Fruit fly (Drosophila melanogaster) whole organism, embryonic: ENCODE results near the gene caz.
A peak's percentile ranks its signal among the peaks of the same experiment; 100 is the strongest.

ENCODE experiments used
- ATbp ChIP-seq: fragments of 200-800 bp; sonication (Bioruptor generic); optimal IDR thresholded peaks from 2 replicates; lab custom pipeline; 2017; ENCODE audit warnings: missing biosample characterization, mild to moderate bottlenecking, missing genetic modification characterization, missing genetic modification reagents
- CG10274 ChIP-seq: fragments of 200-800 bp; sonication (Bioruptor generic); optimal IDR thresholded peaks from 3 replicates; lab custom pipeline; 2017; ENCODE audit warnings: missing biosample characterization, mild to moderate bottlenecking, missing genetic modification characterization
- CG10654 ChIP-seq: fragments of 200-800 bp; sonication (Bioruptor generic); optimal IDR thresholded peaks from 2 replicates; lab custom pipeline; 2016; ENCODE audit warnings: missing biosample characterization, missing genetic modification characterization
- CG11398 ChIP-seq: fragments of 200-800 bp; sonication (Bioruptor generic); optimal IDR thresholded peaks from 2 replicates; lab custom pipeline; 2016; ENCODE audit warnings: missing biosample characterization, missing genetic modification characterization
- CG11456 ChIP-seq: fragments of 200-800 bp; sonication (Bioruptor generic); IDR thresholded peaks from 3 replicates; pipeline ENCODE4 v1.3.6; 2022; ENCODE audit warnings: missing biosample characterization, missing genetic modification characterization
- CG11504 ChIP-seq: fragments of 200-800 bp; sonication (Bioruptor generic); optimal IDR thresholded peaks from 3 replicates; lab custom pipeline; 2019; ENCODE audit warnings: missing biosample characterization, mild to moderate bottlenecking, missing genetic modification characterization, moderate library complexity
- CG11560 ChIP-seq: fragments of 200-800 bp; sonication (Bioruptor generic); IDR thresholded peaks from 3 replicates; pipeline ENCODE4 v1.3.6; 2022; ENCODE audit warnings: missing biosample characterization, missing genetic modification characterization
- CG11695 ChIP-seq: fragments of 200-800 bp; sonication (Bioruptor generic); IDR thresholded peaks from 3 replicates; pipeline ENCODE4 v1.3.6; 2022; ENCODE audit warnings: missing biosample characterization, missing genetic modification characterization
- CG13624 ChIP-seq: fragments of 200-800 bp; sonication (Bioruptor generic); optimal IDR thresholded peaks from 2 replicates; lab custom pipeline; 2016; ENCODE audit warnings: missing biosample characterization, missing genetic modification characterization
- CG13894 ChIP-seq: fragments of 200-800 bp; sonication (Bioruptor generic); optimal IDR thresholded peaks from 3 replicates; lab custom pipeline; 2018; ENCODE audit warnings: missing biosample characterization, mild to moderate bottlenecking, missing genetic modification characterization, moderate library complexity
- CG14965 ChIP-seq: fragments of 200-800 bp; sonication (Bioruptor generic); optimal IDR thresholded peaks from 2 replicates; lab custom pipeline; 2016; ENCODE audit warnings: missing biosample characterization, missing genetic modification characterization, borderline replicate concordance
- CG17385 ChIP-seq: fragments of 200-800 bp; sonication (Bioruptor generic); optimal IDR thresholded peaks from 3 replicates; lab custom pipeline; 2018; ENCODE audit warnings: missing biosample characterization, mild to moderate bottlenecking, missing genetic modification characterization
- CG17912 ChIP-seq: fragments of 200-800 bp; sonication (Bioruptor generic); optimal IDR thresholded peaks from 2 replicates; lab custom pipeline; 2018; ENCODE audit warnings: missing biosample characterization, mild to moderate bottlenecking, missing genetic modification characterization
- CG18262 ChIP-seq: fragments of 200-800 bp; optimal IDR thresholded peaks from 3 replicates; lab custom pipeline; 2019; ENCODE audit warnings: missing biosample characterization, mild to moderate bottlenecking, missing genetic modification characterization, moderate library complexity
- CG30020 ChIP-seq: fragments of 200-800 bp; optimal IDR thresholded peaks from 2 replicates; lab custom pipeline; 2019; ENCODE audit warnings: missing biosample characterization, mild to moderate bottlenecking, missing genetic modification characterization, moderate library complexity
- CG3163 ChIP-seq: fragments of 200-800 bp; sonication (Bioruptor generic); optimal IDR thresholded peaks from 3 replicates; lab custom pipeline; 2016; ENCODE audit warnings: missing biosample characterization, missing genetic modification characterization
- CG8290 ChIP-seq, 3 experiments: fragments of 200-800 bp; sonication (Bioruptor generic); optimal IDR thresholded peaks; 2 replicates each; lab custom pipeline; 2016 to 2019; ENCODE audit warnings: missing biosample characterization in 3 of 3, missing genetic modification characterization in 3 of 3, mild to moderate bottlenecking in 2 of 3, moderate library complexity in 1 of 3
- GATAe ChIP-seq: fragments of 200-800 bp; sonication (Bioruptor generic); conservative IDR thresholded peaks from 2 replicates; pipeline ENCODE4 v1.3.6; 2022; ENCODE audit warnings: missing biosample characterization, missing genetic modification characterization
- HLHmδ ChIP-seq: fragments of 200-800 bp; sonication (Bioruptor generic); optimal IDR thresholded peaks from 2 replicates; lab custom pipeline; 2018; ENCODE audit warnings: missing biosample characterization, mild to moderate bottlenecking, missing genetic modification characterization, moderate library complexity
- Kr ChIP-seq: fragments of 200-800 bp; sonication (Bioruptor generic); optimal IDR thresholded peaks from 2 replicates; lab custom pipeline; 2017; ENCODE audit warnings: missing biosample characterization, mild to moderate bottlenecking, missing genetic modification characterization
- Med ChIP-seq: fragments of 200-800 bp; sonication (Bioruptor generic); peaks from one replicate; lab custom pipeline; 2016; ENCODE audit warnings: missing biosample characterization, missing genetic modification characterization, mild to moderate bottlenecking, inconsistent platforms, moderate library complexity
- Meics ChIP-seq: fragments of 200-800 bp; sonication (Bioruptor generic); optimal IDR thresholded peaks from 2 replicates; lab custom pipeline; 2017; ENCODE audit warnings: missing biosample characterization, mild to moderate bottlenecking, missing genetic modification characterization
- Mrtf ChIP-seq: fragments of 200-800 bp; sonication (Bioruptor generic); IDR thresholded peaks from 3 replicates; pipeline ENCODE4 v1.3.6; 2022; ENCODE audit warnings: missing biosample characterization, missing genetic modification characterization
- Pdp1 ChIP-seq, 2 experiments: fragments of 200-800 bp; sonication (Bioruptor generic); optimal IDR thresholded peaks; 3 replicates each; lab custom pipeline; 2016; ENCODE audit warnings: missing biosample characterization in 2 of 2, missing genetic modification characterization in 2 of 2, mild to moderate bottlenecking in 1 of 2, moderate library complexity in 1 of 2
- Scr ChIP-seq: fragments of 200-800 bp; sonication (Bioruptor generic); IDR thresholded peaks from 2 replicates; pipeline ENCODE4 v1.3.6; 2022; ENCODE audit warnings: missing biosample characterization, missing genetic modification characterization; ENCODE audit not compliant: partially characterized antibody
- chinmo ChIP-seq: fragments of 200-800 bp; sonication (Bioruptor generic); IDR thresholded peaks from 4 replicates; pipeline ENCODE4 v1.3.6; 2022; ENCODE audit warnings: missing biosample characterization, missing genetic modification characterization; ENCODE audit not compliant: partially characterized antibody
- cwo ChIP-seq: fragments of 200-800 bp; sonication (Bioruptor generic); optimal IDR thresholded peaks from 3 replicates; lab custom pipeline; 2017; ENCODE audit warnings: missing biosample characterization, missing genetic modification characterization, mild to moderate bottlenecking, moderate library complexity, missing genetic modification reagents
- danr ChIP-seq: fragments of 200-800 bp; sonication (Bioruptor generic); IDR thresholded peaks from 2 replicates; pipeline ENCODE4 v1.3.6; 2022; ENCODE audit warnings: missing biosample characterization, missing genetic modification characterization
- dmrt11E ChIP-seq: fragments of 200-800 bp; sonication (Bioruptor generic); optimal IDR thresholded peaks from 3 replicates; lab custom pipeline; 2018; ENCODE audit warnings: missing biosample characterization, mild to moderate bottlenecking, missing genetic modification characterization, moderate library complexity
- eve ChIP-seq, 2 experiments: fragments of >200 bp; optimal IDR thresholded peaks; 2 replicates each; lab custom pipeline; 2017; ENCODE audit warnings: missing biosample characterization in 2 of 2, missing genetic modification characterization in 2 of 2
- exex ChIP-seq: fragments of 200-800 bp; sonication (Bioruptor generic); optimal IDR thresholded peaks from 4 replicates; lab custom pipeline; 2018; ENCODE audit warnings: missing biosample characterization, mild to moderate bottlenecking, missing genetic modification characterization, moderate library complexity
- ftz-f1 ChIP-seq: fragments of 200-800 bp; sonication (Bioruptor generic); optimal IDR thresholded peaks from 2 replicates; lab custom pipeline; 2016; ENCODE audit warnings: missing biosample characterization, missing genetic modification characterization
- gem ChIP-seq: fragments of 200-800 bp; sonication (Bioruptor generic); optimal IDR thresholded peaks from 2 replicates; lab custom pipeline; 2019; ENCODE audit warnings: missing biosample characterization, mild to moderate bottlenecking, missing genetic modification characterization, moderate library complexity
- gt ChIP-seq: fragments of 200-800 bp; sonication (Bioruptor generic); IDR thresholded peaks from 2 replicates; pipeline ENCODE4 v1.3.6; 2022; ENCODE audit warnings: missing biosample characterization, missing genetic modification characterization
- inv ChIP-seq: fragments of 200-800 bp; sonication (Bioruptor generic); IDR thresholded peaks from 2 replicates; pipeline ENCODE4 v1.3.6; 2022; ENCODE audit warnings: missing biosample characterization, missing genetic modification characterization; ENCODE audit not compliant: partially characterized antibody
- kah ChIP-seq: fragments of 200-800 bp; sonication (Bioruptor generic); optimal IDR thresholded peaks from 2 replicates; lab custom pipeline; 2018; ENCODE audit warnings: missing biosample characterization, mild to moderate bottlenecking, missing genetic modification characterization
- lab ChIP-seq: fragments of 200-800 bp; sonication (Bioruptor generic); optimal IDR thresholded peaks from 3 replicates; lab custom pipeline; 2017; ENCODE audit warnings: missing biosample characterization, missing genetic modification characterization, mild to moderate bottlenecking, moderate library complexity, missing genetic modification reagents
- maf-S ChIP-seq: fragments of 200-800 bp; sonication (Bioruptor generic); optimal IDR thresholded peaks from 2 replicates; lab custom pipeline; 2016; ENCODE audit warnings: missing biosample characterization, missing genetic modification characterization
- nom ChIP-seq: fragments of 200-800 bp; sonication (Bioruptor generic); optimal IDR thresholded peaks from 2 replicates; lab custom pipeline; 2017; ENCODE audit warnings: missing biosample characterization, missing genetic modification characterization, mild to moderate bottlenecking, moderate library complexity, missing genetic modification reagents
- oc ChIP-seq: fragments of 200-800 bp; sonication (Bioruptor generic); optimal IDR thresholded peaks from 2 replicates; lab custom pipeline; 2018; ENCODE audit warnings: missing biosample characterization, mild to moderate bottlenecking, missing genetic modification characterization, moderate library complexity
- onecut ChIP-seq: fragments of 200-800 bp; sonication (Bioruptor generic); IDR thresholded peaks from 2 replicates; pipeline ENCODE4 v1.3.6; 2022; ENCODE audit warnings: missing biosample characterization, missing genetic modification characterization
- row ChIP-seq: fragments of 200-800 bp; sonication (Bioruptor generic); IDR thresholded peaks from 3 replicates; pipeline ENCODE4 v1.3.6; 2022; ENCODE audit warnings: missing biosample characterization, missing genetic modification characterization
- sd ChIP-seq: fragments of 200-800 bp; sonication (Bioruptor generic); optimal IDR thresholded peaks from 3 replicates; lab custom pipeline; 2018; ENCODE audit warnings: missing biosample characterization, mild to moderate bottlenecking, missing genetic modification characterization, moderate library complexity
- sob ChIP-seq: fragments of 200-800 bp; sonication (Bioruptor generic); IDR thresholded peaks from 2 replicates; pipeline ENCODE4 v1.3.6; 2022; ENCODE audit warnings: missing biosample characterization, missing genetic modification characterization
- stc ChIP-seq: fragments of 200-800 bp; sonication (Bioruptor generic); IDR thresholded peaks from 2 replicates; pipeline ENCODE4 v1.3.6; 2022; ENCODE audit warnings: missing biosample characterization, missing genetic modification characterization
- tup ChIP-seq: fragments of 200-800 bp; sonication (Bioruptor generic); optimal IDR thresholded peaks from 2 replicates; lab custom pipeline; 2016; ENCODE audit warnings: missing biosample characterization, mild to moderate bottlenecking, missing genetic modification characterization, moderate library complexity
- twi ChIP-seq: fragments of 200-800 bp; optimal IDR thresholded peaks from 2 replicates; lab custom pipeline; 2019; ENCODE audit warnings: missing biosample characterization, mild to moderate bottlenecking, missing genetic modification characterization, moderate library complexity
- vvl ChIP-seq: fragments of 200-800 bp; sonication (Bioruptor generic); IDR thresholded peaks from 2 replicates; pipeline ENCODE4 v1.3.6; 2022; ENCODE audit warnings: missing biosample characterization, missing genetic modification characterization

The caz gene

DNA sequence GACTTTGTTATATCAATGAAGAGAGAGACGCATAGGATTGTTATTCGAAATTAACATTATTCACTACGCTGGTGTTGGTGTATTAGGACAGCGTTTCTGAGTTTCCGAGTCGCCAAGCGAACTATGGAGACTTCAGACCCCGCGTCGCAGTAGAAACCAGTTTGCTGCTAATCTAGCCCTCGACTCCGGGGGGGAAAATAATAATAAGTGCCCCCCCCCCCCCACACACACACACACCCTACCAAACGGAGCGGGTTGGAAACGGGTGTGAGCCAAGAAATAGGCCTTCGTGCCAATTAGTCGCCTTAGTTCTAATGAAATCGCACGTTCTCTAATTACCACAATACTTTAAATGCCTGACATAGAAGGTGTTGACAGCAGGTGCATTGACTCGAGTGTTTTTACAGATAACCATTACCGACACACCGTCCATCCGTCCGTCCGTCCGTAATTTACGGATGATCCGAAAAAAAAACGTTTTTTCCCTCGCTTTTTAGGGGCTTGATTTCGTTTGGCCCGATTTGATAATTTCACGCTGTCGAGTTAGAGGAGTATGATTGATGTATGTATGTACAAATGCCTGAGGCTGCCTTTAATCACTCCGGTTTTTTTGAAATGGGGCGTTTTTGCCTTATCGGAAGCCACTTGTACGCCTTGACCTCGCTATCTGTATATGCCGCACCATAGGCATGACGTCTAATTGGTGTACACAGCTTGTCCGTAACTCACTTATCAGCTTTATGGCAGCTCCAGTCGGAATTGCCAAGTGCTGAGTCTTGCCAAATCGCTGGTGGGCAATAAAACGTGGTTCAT lies 6.7 kb upstream of the caz start (continued):
- no peak for TF ChIP-seq CG18262
- no peak for TF ChIP-seq CG11560 (tag; lab: Robert Waterston, UW)
- no peak for TF ChIP-seq CG8290 (GFP tag; optimal IDR thresholded peaks at IDR 0.05; lab: Kevin White, UChicago)
- peak in 1 of 2 experiments; percentile 60 for TF ChIP-seq CG8290 (tag; optimal IDR thresholded peaks at IDR 0.05; lab: Kevin White, UChicago)
- TF ChIP-seq CG13894: peak; percentile 21
- TF ChIP-seq row (GFP tag; lab: Robert Waterston, UW): no peak
- TF ChIP-seq GATAe (GFP tag; lab: Robert Waterston, UW): peak; percentile 31
- no peak for TF ChIP-seq CG17385 (GFP tag; lab: Kevin White, UChicago)
- TF ChIP-seq Med: peak; percentile 69
- peak; percentile 3 for TF ChIP-seq CG13624
- 0 out of 2 replicates have a peak, but pooled peaks have one; percentile 23 for TF ChIP-seq sob (GFP tag; lab: Robert Waterston, UW)
- no peak for TF ChIP-seq CG10654 (GFP tag; lab: Kevin White, UChicago)
- TF ChIP-seq gem (tag; lab: Kevin White, UChicago): peak; percentile 44
- TF ChIP-seq lab: peak; percentile 47
- TF ChIP-seq eve (GFP tag; optimal IDR thresholded peaks at IDR 0.05; lab: Kevin White, UChicago): peak in 1 of 2 experiments; percentile 30
- no peak for TF ChIP-seq twi (tag; lab: Kevin White, UChicago)
- TF ChIP-seq vvl (GFP tag; lab: Robert Waterston, UW): 0 out of 2 replicates have a peak, but pooled peaks have one; percentile 34
- peak; percentile 43 for TF ChIP-seq cwo
- no peak for TF ChIP-seq Kr (GFP tag; lab: Kevin White, UChicago)
- no peak for TF ChIP-seq inv (GFP tag; lab: Robert Waterston, UW)
- no peak for TF ChIP-seq ATbp
- TF ChIP-seq Meics (GFP tag; lab: Kevin White, UChicago): peak; percentile 7
- no peak for TF ChIP-seq HLHmδ
- no peak for TF ChIP-seq CG11695 (GFP tag; lab: Robert Waterston, UW)
- TF ChIP-seq sd: peak; percentile 55
- TF ChIP-seq Scr: no peak
- TF ChIP-seq Pdp1 (GFP tag; optimal IDR thresholded peaks at IDR 0.05; lab: Kevin White, UChicago): peak in 1 of 2 experiments; percentile 22
- TF ChIP-seq CG11504 (tag; lab: Kevin White, UChicago): no peak
- TF ChIP-seq Mrtf (GFP tag; lab: Robert Waterston, UW): no peak
- no peak for TF ChIP-seq CG17912 (GFP tag; lab: Kevin White, UChicago)
- no peak for TF ChIP-seq CG3163 (GFP tag; lab: Kevin White, UChicago)
- TF ChIP-seq oc: peak; percentile 24
- TF ChIP-seq CG11456 (GFP tag; lab: Robert Waterston, UW): no peak
- no peak for TF ChIP-seq CG30020
- TF ChIP-seq tup (GFP tag; lab: Kevin White, UChicago): no peak
- TF ChIP-seq dmrt11E (tag; lab: Kevin White, UChicago): no peak
- TF ChIP-seq maf-S (GFP tag; lab: Kevin White, UChicago): no peak
- TF ChIP-seq kah: no peak
- no peak for TF ChIP-seq CG11398 (GFP tag; lab: Kevin White, UChicago)
- TF ChIP-seq ftz-f1 (GFP tag; lab: Kevin White, UChicago): peak; percentile 39
- TF ChIP-seq exex: peak; percentile 88
- TF ChIP-seq nom: no peak
- no peak for TF ChIP-seq onecut (GFP tag; lab: Robert Waterston, UW)
- no peak for TF ChIP-seq CG10274 (GFP tag; lab: Kevin White, UChicago)
- TF ChIP-seq chinmo (GFP tag; lab: Robert Waterston, UW): 0 out of 4 replicates have a peak, but pooled peaks have one; percentile 53
- TF ChIP-seq gt: no peak
- TF ChIP-seq danr (GFP tag; lab: Robert Waterston, UW): no peak
- TF ChIP-seq stc: no peak
- TF ChIP-seq CG14965: no peak
